Fruit fly (Drosophila melanogaster): ENCODE results near the gene CG31548.

Gene CG31548

dm6 chr3R:5606477-5606876, 30.2 kb downstream of the CG31548 start, which contains the start of gene asl:
asl (minus strand) TSS chr3R:5606543.
- TF ChIP-seq CG17801 (GFP tag; optimal IDR thresholded peaks at IDR 0.05; ENCODE audit: partially characterized antibody): no peak

dm6 chr3R:5601044-5601523, 35.6 kb downstream of the CG31548 start, which contains the start of the genes kra and SecS:
kra (minus strand) TSS chr3R:5601136.
SecS (plus strand) TSS chr3R:5601433.
- no peak for TF ChIP-seq CG17801 (GFP tag; optimal IDR thresholded peaks at IDR 0.05; ENCODE audit: partially characterized antibody)

dm6 chr3R:5600361-5601043, 36.1 kb downstream of the CG31548 start:
- TF ChIP-seq CG17801 (GFP tag; optimal IDR thresholded peaks at IDR 0.05; ENCODE audit: partially characterized antibody): peak; percentile 67

dm6 chr3R:5599521-5600360, 36.9 kb downstream of the CG31548 start:
- peak; percentile 46 for TF ChIP-seq CG17801 (GFP tag; optimal IDR thresholded peaks at IDR 0.05; ENCODE audit: partially characterized antibody)

dm6 chr3R:5594878-5595277, 41.8 kb downstream of the CG31548 start:
- TF ChIP-seq CG17801 (GFP tag; optimal IDR thresholded peaks at IDR 0.05; ENCODE audit: partially characterized antibody): peak; percentile 40

- peak; percentile 22 for TF ChIP-seq CG17801 (GFP tag; optimal IDR thresholded peaks at IDR 0.05; ENCODE audit: partially characterized antibody)
Observed at dm6 chr3R:5592009-5592572, 44.6 kb downstream of the CG31548 start.

dm6 chr3R:5591398-5591853, 45.2 kb downstream of the CG31548 start, which contains the start of the genes noi and Vha26:
noi (minus strand) TSS chr3R:5591459.
Vha26 (plus strand) TSS chr3R:5591763.
- peak; percentile 69 for TF ChIP-seq CG17801 (GFP tag; optimal IDR thresholded peaks at IDR 0.05; ENCODE audit: partially characterized antibody)

dm6 chr3R:5588573-5588972, 48.1 kb downstream of the CG31548 start, which contains the start of gene PolZ2:
PolZ2 (plus strand) TSS chr3R:5588873.
- no peak for TF ChIP-seq CG17801 (GFP tag; optimal IDR thresholded peaks at IDR 0.05; ENCODE audit: partially characterized antibody)

- TF ChIP-seq CG17801 (GFP tag; optimal IDR thresholded peaks at IDR 0.05; ENCODE audit: partially characterized antibody): no peak
Observed at dm6 chr3R:5587863-5588519, 48.7 kb downstream of the CG31548 start, which contains the start of gene CG2926. CG2926 (minus strand) TSS chr3R:5588380.

Measured in ovary, adult (tissue).